Fruit fly (Drosophila melanogaster) whole organism, embryonic: ENCODE results near the gene CG14401.

Source experiments
- Asciz ChIP-seq: fragments of 200-800 bp; sonication (Bioruptor generic); optimal IDR thresholded peaks from 2 replicates; lab custom pipeline; 2017; ENCODE audit warnings: missing biosample characterization, mild to moderate bottlenecking, missing genetic modification characterization, missing genetic modification reagents
- C15 ChIP-seq: fragments of 200-800 bp; sonication (Bioruptor generic); IDR thresholded peaks from 3 replicates; pipeline ENCODE4 v1.3.6; 2022; ENCODE audit warnings: missing biosample characterization, missing genetic modification characterization
- CG10462 ChIP-seq: fragments of 200-800 bp; sonication (Bioruptor generic); optimal IDR thresholded peaks from 2 replicates; lab custom pipeline; 2016; ENCODE audit warnings: missing biosample characterization, missing genetic modification characterization
- CG11093 ChIP-seq: fragments of 200-800 bp; sonication (Bioruptor generic); IDR thresholded peaks from 3 replicates; pipeline ENCODE4 v1.3.6; 2022; ENCODE audit warnings: missing biosample characterization, missing genetic modification characterization
- CG13424 ChIP-seq: fragments of 200-800 bp; sonication (Bioruptor generic); optimal IDR thresholded peaks from 2 replicates; lab custom pipeline; 2019; ENCODE audit warnings: missing biosample characterization, mild to moderate bottlenecking, missing genetic modification characterization, moderate library complexity
- CG15269 ChIP-seq: fragments of 200-800 bp; sonication (Bioruptor generic); optimal IDR thresholded peaks from 2 replicates; lab custom pipeline; 2018; ENCODE audit warnings: missing biosample characterization, mild to moderate bottlenecking, missing genetic modification characterization, moderate library complexity
- CG16863 ChIP-seq: fragments of 200-800 bp; sonication (Bioruptor generic); optimal IDR thresholded peaks from 3 replicates; lab custom pipeline; 2016; ENCODE audit warnings: missing biosample characterization, missing genetic modification characterization
- CG17328 ChIP-seq: fragments of 200-800 bp; sonication (Bioruptor generic); IDR thresholded peaks from 2 replicates; pipeline ENCODE4 v1.3.6; 2022; ENCODE audit warnings: missing biosample characterization, missing genetic modification characterization
- CG18599 ChIP-seq: fragments of 200-800 bp; sonication (Bioruptor generic); optimal IDR thresholded peaks from 3 replicates; lab custom pipeline; 2017; ENCODE audit warnings: missing biosample characterization, missing genetic modification characterization, mild to moderate bottlenecking, moderate library complexity, missing genetic modification reagents
- CG2120 ChIP-seq: fragments of 200-800 bp; sonication (Bioruptor generic); optimal IDR thresholded peaks from 3 replicates; lab custom pipeline; 2016; ENCODE audit warnings: missing biosample characterization, missing genetic modification characterization
- CG2875 ChIP-seq: fragments of 200-800 bp; sonication (Bioruptor generic); optimal IDR thresholded peaks from 2 replicates; lab custom pipeline; 2017; ENCODE audit warnings: missing biosample characterization, mild to moderate bottlenecking, missing genetic modification characterization, missing genetic modification reagents
- CG30020 ChIP-seq: fragments of 200-800 bp; optimal IDR thresholded peaks from 2 replicates; lab custom pipeline; 2019; ENCODE audit warnings: missing biosample characterization, mild to moderate bottlenecking, missing genetic modification characterization, moderate library complexity
- CG30403 ChIP-seq: fragments of 200-800 bp; sonication (Bioruptor generic); optimal IDR thresholded peaks from 3 replicates; lab custom pipeline; 2016; ENCODE audit warnings: missing biosample characterization, missing genetic modification characterization
- CG31224 ChIP-seq: fragments of 200-800 bp; sonication (Bioruptor generic); IDR thresholded peaks from 2 replicates; pipeline ENCODE4 v1.3.6; 2022; ENCODE audit warnings: missing biosample characterization, missing genetic modification characterization
- CG3163 ChIP-seq: fragments of 200-800 bp; sonication (Bioruptor generic); optimal IDR thresholded peaks from 3 replicates; lab custom pipeline; 2016; ENCODE audit warnings: missing biosample characterization, missing genetic modification characterization
- CG32767 ChIP-seq: fragments of 200-800 bp; sonication (Bioruptor generic); IDR thresholded peaks from 2 replicates; pipeline ENCODE4 v1.3.6; 2022; ENCODE audit warnings: missing biosample characterization, missing genetic modification characterization
- CG6175 ChIP-seq: fragments of 200-800 bp; sonication (Bioruptor generic); IDR thresholded peaks from 3 replicates; pipeline ENCODE4 v1.3.6; 2022; ENCODE audit warnings: missing biosample characterization, missing genetic modification characterization
- Chrac-16 ChIP-seq: fragments of 200-800 bp; sonication (Bioruptor generic); optimal IDR thresholded peaks from 3 replicates; lab custom pipeline; 2016; ENCODE audit warnings: missing biosample characterization, missing genetic modification characterization
- Deaf1 ChIP-seq: fragments of 200-800 bp; optimal IDR thresholded peaks from 3 replicates; lab custom pipeline; 2019; ENCODE audit warnings: missing biosample characterization, mild to moderate bottlenecking, missing genetic modification characterization, moderate library complexity
- ERR ChIP-seq: fragments of 200-800 bp; sonication (Bioruptor generic); optimal IDR thresholded peaks from 2 replicates; lab custom pipeline; 2016; ENCODE audit warnings: missing biosample characterization, missing genetic modification characterization
- Elba2 ChIP-seq: fragments of 200-800 bp; sonication (Bioruptor generic); optimal IDR thresholded peaks from 3 replicates; lab custom pipeline; 2016; ENCODE audit warnings: missing biosample characterization, missing genetic modification characterization
- Ets97D ChIP-seq: fragments of 200-800 bp; sonication (Bioruptor generic); optimal IDR thresholded peaks from 3 replicates; lab custom pipeline; 2016; ENCODE audit warnings: missing biosample characterization, missing genetic modification characterization
- Lpt ChIP-seq: fragments of >200 bp; optimal IDR thresholded peaks from 2 replicates; lab custom pipeline; 2018; ENCODE audit warnings: missing biosample characterization, missing genetic modification characterization
- MTF-1 ChIP-seq: fragments of 200-800 bp; sonication (Bioruptor generic); optimal IDR thresholded peaks from 2 replicates; lab custom pipeline; 2018; ENCODE audit warnings: missing biosample characterization, mild to moderate bottlenecking, missing genetic modification characterization, borderline replicate concordance
- Neu2 ChIP-seq: fragments of 200-800 bp; sonication (Bioruptor generic); optimal IDR thresholded peaks from 3 replicates; lab custom pipeline; 2016; ENCODE audit warnings: missing biosample characterization, missing genetic modification characterization, borderline replicate concordance
- Oli ChIP-seq: fragments of 200-800 bp; sonication (Bioruptor generic); optimal IDR thresholded peaks from 2 replicates; lab custom pipeline; 2018; ENCODE audit warnings: missing biosample characterization, mild to moderate bottlenecking, missing genetic modification characterization, moderate library complexity
- Ravus ChIP-seq: fragments of 200-800 bp; sonication (Bioruptor generic); IDR thresholded peaks from 2 replicates; pipeline ENCODE4 v1.3.6; 2022; ENCODE audit warnings: missing biosample characterization, missing genetic modification characterization
- Ssrp ChIP-seq: fragments of 200-800 bp; sonication (Bioruptor generic); optimal IDR thresholded peaks from 2 replicates; lab custom pipeline; 2018; ENCODE audit warnings: missing biosample characterization, mild to moderate bottlenecking, missing genetic modification characterization, moderate library complexity
- TFAM ChIP-seq: fragments of 200-800 bp; sonication (Bioruptor generic); optimal IDR thresholded peaks from 2 replicates; lab custom pipeline; 2017; ENCODE audit warnings: missing biosample characterization, missing genetic modification characterization, inconsistent platforms
- Trl ChIP-seq, 3 experiments: fragments of >200 bp in 2 of 3; fragments of 200-800 bp in 1 of 3; sonication (Bioruptor generic) in 1 of 3; optimal IDR thresholded peaks; 2 replicates in 1 of 3; 3 replicates in 2 of 3; lab custom pipeline; 2016 to 2017; ENCODE audit warnings: missing biosample characterization in 1 of 3, missing genetic modification characterization in 1 of 3
- aop ChIP-seq: fragments of 200-800 bp; sonication (Bioruptor generic); IDR thresholded peaks from 2 replicates; pipeline ENCODE4 v1.3.6; 2022; ENCODE audit warnings: missing biosample characterization, missing genetic modification characterization
- ase ChIP-seq: fragments of 200-800 bp; sonication (Bioruptor generic); IDR thresholded peaks from 3 replicates; pipeline ENCODE4 v1.3.6; 2022; ENCODE audit warnings: missing biosample characterization, missing genetic modification characterization
- dati ChIP-seq: fragments of 200-800 bp; sonication (Bioruptor generic); IDR thresholded peaks from 2 replicates; pipeline ENCODE4 v1.3.6; 2022; ENCODE audit warnings: missing biosample characterization, missing genetic modification characterization
- exex ChIP-seq: fragments of 200-800 bp; sonication (Bioruptor generic); optimal IDR thresholded peaks from 4 replicates; lab custom pipeline; 2018; ENCODE audit warnings: missing biosample characterization, mild to moderate bottlenecking, missing genetic modification characterization, moderate library complexity
- gcm2 ChIP-seq: fragments of 200-800 bp; sonication (Bioruptor generic); optimal IDR thresholded peaks from 2 replicates; lab custom pipeline; 2016; ENCODE audit warnings: missing biosample characterization, missing genetic modification characterization
- gsb-n ChIP-seq: fragments of 200-800 bp; sonication (Bioruptor generic); optimal IDR thresholded peaks from 3 replicates; lab custom pipeline; 2018; ENCODE audit warnings: missing biosample characterization, mild to moderate bottlenecking, missing genetic modification characterization
- hb ChIP-seq: fragments of 200-800 bp; sonication (Bioruptor generic); IDR thresholded peaks from 3 replicates; pipeline ENCODE4 v1.3.6; 2022; ENCODE audit warnings: missing biosample characterization, missing genetic modification characterization; ENCODE audit not compliant: partially characterized antibody
- inv ChIP-seq: fragments of 200-800 bp; sonication (Bioruptor generic); IDR thresholded peaks from 2 replicates; pipeline ENCODE4 v1.3.6; 2022; ENCODE audit warnings: missing biosample characterization, missing genetic modification characterization; ENCODE audit not compliant: partially characterized antibody
- lilli ChIP-seq: fragments of 200-800 bp; sonication (Bioruptor generic); optimal IDR thresholded peaks from 3 replicates; lab custom pipeline; 2016; ENCODE audit warnings: missing biosample characterization, missing genetic modification characterization
- mirr ChIP-seq: fragments of 200-800 bp; sonication (Bioruptor generic); optimal IDR thresholded peaks from 3 replicates; lab custom pipeline; 2018; ENCODE audit warnings: missing biosample characterization, mild to moderate bottlenecking, missing genetic modification characterization
- nerfin-2 ChIP-seq: fragments of 200-800 bp; sonication (Bioruptor generic); IDR thresholded peaks from 2 replicates; pipeline ENCODE4 v1.3.6; 2022; ENCODE audit warnings: missing biosample characterization, missing genetic modification characterization; ENCODE audit not compliant: partially characterized antibody
- pho ChIP-seq: fragments of 200-800 bp; sonication (Bioruptor generic); optimal IDR thresholded peaks from 2 replicates; lab custom pipeline; 2016; ENCODE audit warnings: missing biosample characterization, missing genetic modification characterization
- sqz ChIP-seq: fragments of 200-800 bp; sonication (Bioruptor generic); optimal IDR thresholded peaks from 3 replicates; lab custom pipeline; 2018; ENCODE audit warnings: missing biosample characterization, mild to moderate bottlenecking, missing genetic modification characterization
- tgo ChIP-seq: fragments of 200-800 bp; sonication (Bioruptor generic); IDR thresholded peaks from 3 replicates; pipeline ENCODE4 v1.3.6; 2022; ENCODE audit warnings: missing biosample characterization, missing genetic modification characterization
- tna ChIP-seq: fragments of 200-800 bp; sonication (Bioruptor generic); IDR thresholded peaks from 2 replicates; pipeline ENCODE4 v1.3.6; 2022; ENCODE audit warnings: missing biosample characterization, missing genetic modification characterization; ENCODE audit not compliant: partially characterized antibody
- trh ChIP-seq: fragments of 200-800 bp; sonication (Bioruptor generic); optimal IDR thresholded peaks from 2 replicates; lab custom pipeline; 2016; ENCODE audit warnings: missing biosample characterization, missing genetic modification characterization
- twi ChIP-seq: fragments of 200-800 bp; optimal IDR thresholded peaks from 2 replicates; lab custom pipeline; 2019; ENCODE audit warnings: missing biosample characterization, mild to moderate bottlenecking, missing genetic modification characterization, moderate library complexity
- usp ChIP-seq: fragments of >200 bp; optimal IDR thresholded peaks from 2 replicates; lab custom pipeline; 2017; ENCODE audit warnings: missing biosample characterization, missing genetic modification characterization
- zf30C ChIP-seq: fragments of 200-800 bp; sonication (Bioruptor generic); optimal IDR thresholded peaks from 3 replicates; lab custom pipeline; 2018; ENCODE audit warnings: missing biosample characterization, mild to moderate bottlenecking, missing genetic modification characterization

The CG14401 gene

DNA sequence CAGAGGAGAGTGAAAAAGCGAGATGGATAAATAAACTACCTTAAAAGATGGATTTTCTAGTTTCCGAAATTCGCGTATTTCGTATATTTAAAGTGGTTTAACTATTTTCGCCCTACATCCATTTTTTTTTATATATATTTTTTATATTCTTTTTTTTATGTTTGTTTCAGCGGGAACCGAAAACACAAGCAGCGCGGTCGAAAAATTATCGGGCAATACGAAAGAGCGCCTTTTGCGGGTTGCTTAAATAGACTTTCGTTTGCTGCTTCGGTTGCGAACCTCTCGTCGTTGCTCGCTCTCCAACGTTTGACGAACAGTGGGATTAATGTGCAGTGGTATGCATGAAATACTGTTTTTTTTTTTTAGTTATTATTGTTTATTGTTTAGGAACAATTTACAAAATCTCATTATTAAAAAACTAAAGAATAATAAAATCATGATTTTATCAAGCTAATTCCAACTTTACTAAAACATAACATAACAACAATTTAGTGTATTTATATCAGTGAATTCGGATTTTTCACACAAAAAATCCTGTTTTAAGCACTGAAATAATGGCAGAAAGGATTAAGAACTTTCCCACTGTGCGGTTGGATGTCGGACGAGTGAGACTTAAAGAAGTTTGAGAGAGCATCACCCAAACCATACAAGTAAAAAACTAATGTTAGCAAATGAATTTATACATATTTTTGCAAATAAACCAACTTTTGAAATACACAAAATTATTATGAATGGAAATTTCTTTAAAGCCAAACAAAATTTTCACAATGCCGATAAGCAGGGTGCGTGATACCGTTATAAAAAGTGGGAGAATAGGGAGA, 47.8 kb downstream of the CG14401 start:
- TF ChIP-seq Trl (optimal IDR thresholded peaks at IDR 0.05; lab: Kevin White, UChicago), result peak; percentile 33 to 41
- no peak for TF ChIP-seq Trl (GFP tag; optimal IDR thresholded peaks at IDR 0.05; lab: Kevin White, UChicago)
- TF ChIP-seq CG31224, result peak; percentile 89
- TF ChIP-seq mirr, result peak; percentile 75
- peak; percentile 80 for TF ChIP-seq Ssrp (tag; lab: Kevin White, UChicago)
- peak; percentile 49; the same call in 2 of the 3 replicates for TF ChIP-seq tgo (GFP tag; lab: Robert Waterston, UW)
- no peak for TF ChIP-seq Ets97D (GFP tag; lab: Kevin White, UChicago)
- peak; percentile 84 for TF ChIP-seq Deaf1 (tag; lab: Kevin White, UChicago)
- TF ChIP-seq CG13424 (tag; lab: Kevin White, UChicago), result peak; percentile 81
- TF ChIP-seq exex (tag; lab: Kevin White, UChicago), result peak; percentile 79
- no peak for TF ChIP-seq CG2875 (GFP tag; lab: Kevin White, UChicago)
- TF ChIP-seq pho (GFP tag; lab: Kevin White, UChicago), result no peak
- TF ChIP-seq sqz (GFP tag; lab: Kevin White, UChicago), result peak; percentile 91
- TF ChIP-seq Neu2, result no peak
- TF ChIP-seq dati (GFP tag; lab: Robert Waterston, UW), result peak; percentile 76; the same call in 1 of the 2 replicates
- TF ChIP-seq CG17328 (GFP tag; lab: Robert Waterston, UW), result peak; percentile 62
- TF ChIP-seq TFAM (GFP tag; lab: Kevin White, UChicago), result peak; percentile 71
- no peak for TF ChIP-seq Ravus (GFP tag; lab: Robert Waterston, UW)
- no peak for TF ChIP-seq inv (GFP tag; lab: Robert Waterston, UW)
- peak; percentile 95 for TF ChIP-seq CG18599
- no peak for TF ChIP-seq gcm2 (GFP tag; lab: Kevin White, UChicago)
- no peak for TF ChIP-seq CG3163 (GFP tag; lab: Kevin White, UChicago)
- TF ChIP-seq gsb-n (tag; lab: Kevin White, UChicago), result peak; percentile 66
- peak; percentile 48 for TF ChIP-seq CG10462 (GFP tag; lab: Kevin White, UChicago)
- TF ChIP-seq CG30020 (tag; lab: Kevin White, UChicago), result peak; percentile 50
- TF ChIP-seq CG15269 (tag; lab: Kevin White, UChicago), result peak; percentile 81
- no peak for TF ChIP-seq Lpt (GFP tag; lab: Kevin White, UChicago)
- peak; percentile 64; the same call in 1 of the 3 replicates for TF ChIP-seq C15
- TF ChIP-seq CG16863 (GFP tag; lab: Kevin White, UChicago), result no peak
- no peak for TF ChIP-seq tna (GFP tag; lab: Robert Waterston, UW)
- no peak for TF ChIP-seq trh (GFP tag; lab: Kevin White, UChicago)
- TF ChIP-seq zf30C, result no peak
- no peak for TF ChIP-seq aop (GFP tag; lab: Robert Waterston, UW)
- TF ChIP-seq CG6175 (GFP tag; lab: Robert Waterston, UW), result peak; percentile 84; the same call in 2 of the 3 replicates
- TF ChIP-seq ERR (GFP tag; lab: Kevin White, UChicago), result no peak
- TF ChIP-seq Oli (tag; lab: Kevin White, UChicago), result peak; percentile 74
- peak; percentile 49 for TF ChIP-seq CG32767 (GFP tag; lab: Robert Waterston, UW)
- peak; percentile 60 for TF ChIP-seq lilli (GFP tag; lab: Kevin White, UChicago)
- peak; percentile 46 for TF ChIP-seq Chrac-16 (GFP tag; lab: Kevin White, UChicago)
- TF ChIP-seq CG2120 (GFP tag; lab: Kevin White, UChicago), result peak; percentile 39
- no peak for TF ChIP-seq Elba2
- TF ChIP-seq nerfin-2 (GFP tag; lab: Robert Waterston, UW), result no peak
- peak; percentile 83 for TF ChIP-seq MTF-1 (GFP tag; lab: Kevin White, UChicago)
- peak; percentile 27 for TF ChIP-seq twi (tag; lab: Kevin White, UChicago)
- TF ChIP-seq CG30403 (GFP tag; lab: Kevin White, UChicago), result peak; percentile 85
- TF ChIP-seq Asciz (GFP tag; lab: Kevin White, UChicago), result peak; percentile 91
- TF ChIP-seq usp (GFP tag; lab: Kevin White, UChicago), result no peak
- TF ChIP-seq ase, result peak; percentile 75
- peak; percentile 81 for TF ChIP-seq CG11093 (GFP tag; lab: Robert Waterston, UW)
- no peak for TF ChIP-seq hb
